Worm (Caenorhabditis elegans): ENCODE measurements around the gene bath-27.

bath-27 gene

DNA sequence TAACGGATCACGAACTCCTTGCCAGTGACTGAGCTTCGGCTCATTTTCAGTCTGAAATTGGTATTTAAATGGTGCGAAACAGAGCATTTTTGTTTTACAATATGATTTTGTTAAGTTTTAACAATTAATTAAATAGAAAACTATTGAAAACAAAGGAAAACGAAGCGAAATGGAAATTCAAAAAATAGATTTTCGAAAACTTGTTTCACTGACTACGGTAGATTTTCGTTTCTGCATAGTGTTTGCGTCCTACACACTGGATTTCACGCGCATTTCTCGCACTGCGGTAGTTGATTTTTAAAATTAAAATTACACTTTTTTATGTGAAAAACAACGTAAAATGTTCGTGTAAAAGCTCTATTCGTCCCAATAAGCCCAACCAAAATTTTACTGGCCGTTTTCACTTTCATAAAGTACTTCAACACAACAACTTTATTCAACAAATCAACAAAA lies 12.6 kb upstream of the bath-27 start, which contains the start of gene bath-30:
Gene bath-30 (minus strand): TSS at position 51 of the 453 bp plus-strand sequence.
- TF ChIP-seq ceh-34 (tag; optimal IDR thresholded peaks at IDR 0.05) (no peak), nhr-232 (tag; optimal IDR thresholded peaks at IDR 0.05) (no peak), T23F11.4 (GFP tag; optimal IDR thresholded peaks at IDR 0.05) (no peak), pax-1 (tag; optimal IDR thresholded peaks at IDR 0.05) (no peak), pha-2 (tag; optimal IDR thresholded peaks at IDR 0.05) (no peak), unc-55 (GFP tag; optimal IDR thresholded peaks at IDR 0.05) (no peak), sox-4 (tag; optimal IDR thresholded peaks at IDR 0.05) (no peak), odd-2 (tag; optimal IDR thresholded peaks at IDR 0.05) (no peak), unc-86 (tag; optimal IDR thresholded peaks at IDR 0.05) (no peak), fkh-6 (tag; optimal IDR thresholded peaks at IDR 0.05) (no peak), hlh-8 (tag; optimal IDR thresholded peaks at IDR 0.05) (no peak), pat-9 (tag; optimal IDR thresholded peaks at IDR 0.05) (no peak), ceh-2 (tag; optimal IDR thresholded peaks at IDR 0.05) (no peak), ceh-45 (GFP tag; IDR thresholded peaks at IDR 0.05) (no peak), syd-9 (tag; optimal IDR thresholded peaks at IDR 0.05) (no peak), ceh-24 (tag; optimal IDR thresholded peaks at IDR 0.05) (no peak), gmeb-2 (tag; optimal IDR thresholded peaks at IDR 0.05) (no peak)

- TF ChIP-seq eyg-1 (tag; optimal IDR thresholded peaks at IDR 0.05) (no peak), nhr-11 (tag; optimal IDR thresholded peaks at IDR 0.05) (no peak), che-1 (tag; optimal IDR thresholded peaks at IDR 0.05) (no peak), pha-2 (tag; optimal IDR thresholded peaks at IDR 0.05) (no peak)
Measured at ce11 chrII:3347940-3348610, 10.9 kb upstream of the bath-27 start, which contains the start of the genes F14D2.14 and bath-29. F14D2.14 (minus strand) TSS chrII:3347990. bath-29 (plus strand) TSS chrII:3348560.

DNA sequence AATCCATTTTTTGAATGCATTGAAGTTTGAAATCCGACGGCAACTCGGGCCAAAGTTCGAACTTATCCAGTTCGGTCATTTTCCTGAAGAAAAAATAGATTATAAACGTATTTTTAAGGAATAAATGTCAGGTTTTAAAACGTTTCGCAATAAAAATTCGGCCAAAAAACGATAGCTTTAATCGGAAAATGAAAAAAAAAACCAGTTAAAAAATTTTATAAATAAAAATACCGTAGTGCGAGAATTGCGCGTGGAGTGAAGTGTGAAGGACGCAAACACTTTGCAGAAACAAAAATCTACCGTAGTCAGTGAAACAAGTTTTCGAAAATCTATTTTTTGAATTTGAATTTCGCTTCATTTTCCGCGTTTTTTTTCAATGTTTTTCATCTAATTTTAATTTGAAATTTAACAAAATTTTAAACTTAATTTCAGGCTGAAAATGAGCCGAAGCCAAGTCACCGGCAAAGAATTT lies 9.1 kb upstream of the bath-27 start, which contains the start of gene F14D2.8:
Gene F14D2.8 (minus strand): TSS at position 51 of the 472 bp plus-strand sequence.
- TF ChIP-seq K09A11.1 (tag; optimal IDR thresholded peaks at IDR 0.05; ENCODE audit: insufficient read depth) (no peak), pha-2 (tag; optimal IDR thresholded peaks at IDR 0.05) (no peak), C08G9.2 (tag; optimal IDR thresholded peaks at IDR 0.05) (no peak), ceh-48 (tag; optimal IDR thresholded peaks at IDR 0.05) (no peak), hlh-13 (GFP tag; optimal IDR thresholded peaks at IDR 0.05) (no peak), sdc-2 (tag; optimal IDR thresholded peaks at IDR 0.05) (no peak), unc-86 (tag; optimal IDR thresholded peaks at IDR 0.05) (no peak), ets-4 (tag; optimal IDR thresholded peaks at IDR 0.05) (no peak), lim-6 (tag; optimal IDR thresholded peaks at IDR 0.05) (no peak), elt-2 (tag; optimal IDR thresholded peaks at IDR 0.05) (no peak), ceh-19 (GFP tag; optimal IDR thresholded peaks at IDR 0.05) (no peak), fax-1 (tag; optimal IDR thresholded peaks at IDR 0.05) (no peak), npax-4 (tag; optimal IDR thresholded peaks at IDR 0.05) (no peak), zip-5 (tag; optimal IDR thresholded peaks at IDR 0.05) (no peak), lin-11 (tag; optimal IDR thresholded peaks at IDR 0.05) (no peak), nfya-1 (tag; optimal IDR thresholded peaks at IDR 0.05) (no peak), pat-9 (tag; optimal IDR thresholded peaks at IDR 0.05) (no peak)

ce11 chrII:3367100-3367499 lies 8.2 kb downstream of the bath-27 start, which contains the start of gene Y49F6C.6:
Y49F6C.6 (minus strand) TSS chrII:3367200.
- TF ChIP-seq ceh-18 (tag; optimal IDR thresholded peaks at IDR 0.05) (no peak), ceh-24 (tag; optimal IDR thresholded peaks at IDR 0.05) (no peak), rnt-1 (tag; optimal IDR thresholded peaks at IDR 0.05) (no peak), gmeb-2 (tag; optimal IDR thresholded peaks at IDR 0.05) (no peak), sdc-2 (tag; optimal IDR thresholded peaks at IDR 0.05) (no peak), zip-5 (tag; optimal IDR thresholded peaks at IDR 0.05) (no peak), ceh-9 (tag; optimal IDR thresholded peaks at IDR 0.05) (no peak), ceh-48 (tag; optimal IDR thresholded peaks at IDR 0.05) (no peak), hlh-8 (tag; optimal IDR thresholded peaks at IDR 0.05) (no peak), unc-86 (tag; optimal IDR thresholded peaks at IDR 0.05) (no peak), madf-2 (tag; optimal IDR thresholded peaks at IDR 0.05) (no peak), lim-6 (tag; optimal IDR thresholded peaks at IDR 0.05) (no peak), fkh-10 (GFP tag; optimal IDR thresholded peaks at IDR 0.05) (no peak), ceh-14 (tag; optimal IDR thresholded peaks at IDR 0.05) (no peak), pros-1 (tag; optimal IDR thresholded peaks at IDR 0.05) (no peak), T23F11.4 (GFP tag; optimal IDR thresholded peaks at IDR 0.05) (no peak), C38D4.7 (GFP tag; optimal IDR thresholded peaks at IDR 0.05) (no peak)

All from whole organism, late embryonic.